Fruit fly (Drosophila melanogaster) whole organism, embryonic: Measurements from ENCODE around the gene PGRP-LA.
A peak's percentile ranks its signal among the peaks of the same experiment; 100 is the strongest.

Experiments
- Asciz ChIP-seq: fragments of 200-800 bp; sonication (Bioruptor generic); optimal IDR thresholded peaks from 2 replicates; lab custom pipeline; 2017; ENCODE audit warnings: missing biosample characterization, mild to moderate bottlenecking, missing genetic modification characterization, missing genetic modification reagents
- CG1024 ChIP-seq: fragments of 200-800 bp; sonication (Bioruptor generic); IDR thresholded peaks from 2 replicates; pipeline ENCODE4 v1.3.6; 2022; ENCODE audit warnings: missing biosample characterization, missing genetic modification characterization
- CG10274 ChIP-seq: fragments of 200-800 bp; sonication (Bioruptor generic); optimal IDR thresholded peaks from 3 replicates; lab custom pipeline; 2017; ENCODE audit warnings: missing biosample characterization, mild to moderate bottlenecking, missing genetic modification characterization
- CG12744 ChIP-seq: fragments of 200-800 bp; sonication (Bioruptor generic); optimal IDR thresholded peaks from 2 replicates; lab custom pipeline; 2016; ENCODE audit warnings: missing biosample characterization, missing genetic modification characterization
- CG13894 ChIP-seq: fragments of 200-800 bp; sonication (Bioruptor generic); optimal IDR thresholded peaks from 3 replicates; lab custom pipeline; 2018; ENCODE audit warnings: missing biosample characterization, mild to moderate bottlenecking, missing genetic modification characterization, moderate library complexity
- CG15479 ChIP-seq: fragments of 200-800 bp; sonication (Bioruptor generic); optimal IDR thresholded peaks from 3 replicates; lab custom pipeline; 2019; ENCODE audit warnings: missing biosample characterization, mild to moderate bottlenecking, missing genetic modification characterization, moderate library complexity
- CG15696 ChIP-seq: fragments of 200-800 bp; sonication (Bioruptor generic); optimal IDR thresholded peaks from 2 replicates; lab custom pipeline; 2019; ENCODE audit warnings: missing biosample characterization, mild to moderate bottlenecking, missing genetic modification characterization, moderate library complexity
- CG17328 ChIP-seq: fragments of 200-800 bp; sonication (Bioruptor generic); IDR thresholded peaks from 2 replicates; pipeline ENCODE4 v1.3.6; 2022; ENCODE audit warnings: missing biosample characterization, missing genetic modification characterization
- CG18599 ChIP-seq: fragments of 200-800 bp; sonication (Bioruptor generic); optimal IDR thresholded peaks from 3 replicates; lab custom pipeline; 2017; ENCODE audit warnings: missing biosample characterization, missing genetic modification characterization, mild to moderate bottlenecking, moderate library complexity, missing genetic modification reagents
- CG2712 ChIP-seq: fragments of 200-800 bp; optimal IDR thresholded peaks from 3 replicates; lab custom pipeline; 2019; ENCODE audit warnings: missing biosample characterization, mild to moderate bottlenecking, missing genetic modification characterization, moderate library complexity
- CG2875 ChIP-seq: fragments of 200-800 bp; sonication (Bioruptor generic); optimal IDR thresholded peaks from 2 replicates; lab custom pipeline; 2017; ENCODE audit warnings: missing biosample characterization, mild to moderate bottlenecking, missing genetic modification characterization, missing genetic modification reagents
- CG30431 ChIP-seq: fragments of 200-800 bp; sonication (Bioruptor generic); optimal IDR thresholded peaks from 2 replicates; lab custom pipeline; 2017; ENCODE audit warnings: missing biosample characterization, missing genetic modification characterization
- CG31365 ChIP-seq: fragments of 200-800 bp; sonication (Bioruptor generic); optimal IDR thresholded peaks from 2 replicates; lab custom pipeline; 2018; ENCODE audit warnings: missing biosample characterization, mild to moderate bottlenecking, missing genetic modification characterization
- CG4328 ChIP-seq: fragments of 200-800 bp; sonication (Bioruptor generic); optimal IDR thresholded peaks from 3 replicates; lab custom pipeline; 2017; ENCODE audit warnings: missing biosample characterization, missing genetic modification reagents, missing genetic modification characterization
- CG5180 ChIP-seq: fragments of 200-800 bp; sonication (Bioruptor generic); optimal IDR thresholded peaks from 3 replicates; lab custom pipeline; 2017; ENCODE audit warnings: missing biosample characterization, missing genetic modification characterization, mild to moderate bottlenecking, moderate library complexity, missing genetic modification reagents
- CG7271 ChIP-seq: fragments of 200-800 bp; sonication (Bioruptor generic); optimal IDR thresholded peaks from 2 replicates; lab custom pipeline; 2018; ENCODE audit warnings: missing biosample characterization, mild to moderate bottlenecking, missing genetic modification characterization, moderate library complexity
- CG7372 ChIP-seq: fragments of 200-800 bp; sonication (Bioruptor generic); IDR thresholded peaks from 2 replicates; pipeline ENCODE4 v1.3.6; 2022; ENCODE audit warnings: missing biosample characterization, missing genetic modification characterization
- CG7556 ChIP-seq: fragments of 200-800 bp; sonication (Bioruptor generic); optimal IDR thresholded peaks from 2 replicates; lab custom pipeline; 2017; ENCODE audit warnings: missing biosample characterization, mild to moderate bottlenecking, missing genetic modification characterization
- CG8924 ChIP-seq: fragments of 200-800 bp; optimal IDR thresholded peaks from 3 replicates; lab custom pipeline; 2019; ENCODE audit warnings: missing biosample characterization, mild to moderate bottlenecking, missing genetic modification characterization, moderate library complexity
- CG9932 ChIP-seq: fragments of 200-800 bp; sonication (Bioruptor generic); IDR thresholded peaks from 2 replicates; pipeline ENCODE4 v1.3.6; 2022; ENCODE audit warnings: missing biosample characterization, missing genetic modification characterization
- Fer1 ChIP-seq: fragments of 200-800 bp; sonication (Bioruptor generic); optimal IDR thresholded peaks from 2 replicates; lab custom pipeline; 2017; ENCODE audit warnings: missing biosample characterization, mild to moderate bottlenecking, missing genetic modification characterization
- Hsf ChIP-seq: fragments of 200-800 bp; sonication (Bioruptor generic); optimal IDR thresholded peaks from 3 replicates; lab custom pipeline; 2016; ENCODE audit warnings: missing biosample characterization, missing genetic modification characterization
- Lhr ChIP-seq: fragments of 200-800 bp; sonication (Bioruptor generic); optimal IDR thresholded peaks from 3 replicates; lab custom pipeline; 2017; ENCODE audit warnings: mild to moderate bottlenecking, missing biosample characterization, missing genetic modification reagents, missing genetic modification characterization
- Lim3 ChIP-seq: fragments of 200-800 bp; sonication (Bioruptor generic); IDR thresholded peaks from 2 replicates; pipeline ENCODE4 v1.3.6; 2022; ENCODE audit warnings: missing biosample characterization, missing genetic modification characterization
- Med ChIP-seq: fragments of 200-800 bp; sonication (Bioruptor generic); peaks from one replicate; lab custom pipeline; 2016; ENCODE audit warnings: missing biosample characterization, missing genetic modification characterization, mild to moderate bottlenecking, inconsistent platforms, moderate library complexity
- NFAT ChIP-seq: fragments of 200-800 bp; sonication (Bioruptor generic); IDR thresholded peaks from 2 replicates; pipeline ENCODE4 v1.3.6; 2022; ENCODE audit warnings: missing biosample characterization, missing genetic modification characterization
- Nf-YA ChIP-seq: fragments of 200-800 bp; sonication (Bioruptor generic); IDR thresholded peaks from 2 replicates; pipeline ENCODE4 v1.3.6; 2022; ENCODE audit warnings: missing biosample characterization, missing genetic modification characterization
- NfI ChIP-seq: fragments of 200-800 bp; sonication (Bioruptor generic); optimal IDR thresholded peaks from 3 replicates; lab custom pipeline; 2018; ENCODE audit warnings: missing biosample characterization, mild to moderate bottlenecking, missing genetic modification characterization, moderate library complexity
- Ravus ChIP-seq: fragments of 200-800 bp; sonication (Bioruptor generic); IDR thresholded peaks from 2 replicates; pipeline ENCODE4 v1.3.6; 2022; ENCODE audit warnings: missing biosample characterization, missing genetic modification characterization
- Sin3A ChIP-seq: fragments of >200 bp; optimal IDR thresholded peaks from 2 replicates; lab custom pipeline; 2018
- ab ChIP-seq: fragments of 200-800 bp; sonication (Bioruptor generic); optimal IDR thresholded peaks from 2 replicates; lab custom pipeline; 2016; ENCODE audit warnings: missing biosample characterization, missing genetic modification characterization
- abd-A ChIP-seq: fragments of 200-800 bp; sonication (Bioruptor generic); optimal IDR thresholded peaks from 3 replicates; lab custom pipeline; 2019; ENCODE audit warnings: missing biosample characterization, mild to moderate bottlenecking, missing genetic modification characterization, moderate library complexity
- ase ChIP-seq: fragments of 200-800 bp; sonication (Bioruptor generic); IDR thresholded peaks from 3 replicates; pipeline ENCODE4 v1.3.6; 2022; ENCODE audit warnings: missing biosample characterization, missing genetic modification characterization
- caup ChIP-seq: fragments of 200-800 bp; sonication (Bioruptor generic); optimal IDR thresholded peaks from 3 replicates; lab custom pipeline; 2017; ENCODE audit warnings: missing biosample characterization, mild to moderate bottlenecking, missing genetic modification characterization, moderate library complexity; ENCODE audit not compliant: severe bottlenecking
- dati ChIP-seq: fragments of 200-800 bp; sonication (Bioruptor generic); IDR thresholded peaks from 2 replicates; pipeline ENCODE4 v1.3.6; 2022; ENCODE audit warnings: missing biosample characterization, missing genetic modification characterization
- dimm ChIP-seq: fragments of 200-800 bp; sonication (Bioruptor generic); IDR thresholded peaks from 2 replicates; pipeline ENCODE4 v1.3.6; 2022; ENCODE audit warnings: missing biosample characterization, missing genetic modification characterization
- gcm2 ChIP-seq: fragments of 200-800 bp; sonication (Bioruptor generic); optimal IDR thresholded peaks from 2 replicates; lab custom pipeline; 2016; ENCODE audit warnings: missing biosample characterization, missing genetic modification characterization
- ham ChIP-seq: fragments of 200-800 bp; sonication (Bioruptor generic); IDR thresholded peaks from 2 replicates; pipeline ENCODE4 v1.3.6; 2022; ENCODE audit warnings: missing biosample characterization, missing genetic modification characterization
- insv ChIP-seq, 2 experiments: fragments of 200-800 bp; sonication (Bioruptor generic); optimal IDR thresholded peaks; 3 replicates each; lab custom pipeline; 2016 to 2018; ENCODE audit warnings: missing biosample characterization in 2 of 2, missing genetic modification characterization in 2 of 2
- klu ChIP-seq: fragments of 200-800 bp; sonication (Bioruptor generic); IDR thresholded peaks from 2 replicates; pipeline ENCODE4 v1.3.6; 2022; ENCODE audit warnings: missing biosample characterization, missing genetic modification characterization
- mirr ChIP-seq: fragments of 200-800 bp; sonication (Bioruptor generic); optimal IDR thresholded peaks from 3 replicates; lab custom pipeline; 2018; ENCODE audit warnings: missing biosample characterization, mild to moderate bottlenecking, missing genetic modification characterization
- pb ChIP-seq: fragments of 200-800 bp; sonication (Bioruptor generic); optimal IDR thresholded peaks from 3 replicates; lab custom pipeline; 2016; ENCODE audit warnings: missing biosample characterization, missing genetic modification characterization
- pita ChIP-seq: fragments of 200-800 bp; sonication (Bioruptor generic); optimal IDR thresholded peaks from 2 replicates; lab custom pipeline; 2017; ENCODE audit warnings: missing biosample characterization, mild to moderate bottlenecking, missing genetic modification characterization
- prd ChIP-seq, 3 experiments: fragments of >200 bp in 2 of 3; fragments of 200-800 bp in 1 of 3; sonication (Bioruptor generic) in 1 of 3; optimal IDR thresholded peaks in 2 of 3; IDR thresholded peaks in 1 of 3; 2 replicates in 2 of 3; 3 replicates in 1 of 3; pipeline versions ENCODE4 v1.3.6 to Lab custom; 2017 to 2022; ENCODE audit warnings: missing biosample characterization in 1 of 3, missing genetic modification characterization in 1 of 3
- repo ChIP-seq: fragments of 200-800 bp; sonication (Bioruptor generic); optimal IDR thresholded peaks from 2 replicates; lab custom pipeline; 2016; ENCODE audit warnings: missing biosample characterization, missing genetic modification characterization
- sna ChIP-seq: fragments of 200-800 bp; sonication (Bioruptor generic); IDR thresholded peaks from 2 replicates; pipeline ENCODE4 v1.3.6; 2022; ENCODE audit warnings: missing biosample characterization, missing genetic modification characterization; ENCODE audit not compliant: partially characterized antibody
- sqz ChIP-seq: fragments of 200-800 bp; sonication (Bioruptor generic); optimal IDR thresholded peaks from 3 replicates; lab custom pipeline; 2018; ENCODE audit warnings: missing biosample characterization, mild to moderate bottlenecking, missing genetic modification characterization
- unpg ChIP-seq: fragments of 200-800 bp; sonication (Bioruptor generic); optimal IDR thresholded peaks from 3 replicates; lab custom pipeline; 2018; ENCODE audit warnings: missing biosample characterization, mild to moderate bottlenecking, missing genetic modification characterization, moderate library complexity

The PGRP-LA gene

dm6 chr3L:9383345-9384075 is 49.4 kb downstream of the PGRP-LA start, which contains the start of gene Hsp27 (continued):
- TF ChIP-seq caup (GFP tag; lab: Kevin White, UChicago) (peak; percentile 95), CG2712 (tag; lab: Kevin White, UChicago) (peak; percentile 99), ab (peak; percentile 75), CG7271 (tag; lab: Kevin White, UChicago) (peak; percentile 90), CG13894 (peak; percentile 93), Lim3 (peak; percentile 95), repo (peak; percentile 89), mirr (peak; percentile 81), ham (GFP tag; lab: Robert Waterston, UW) (peak; percentile 86), Ravus (GFP tag; lab: Robert Waterston, UW) (peak; percentile 95), dati (GFP tag; lab: Robert Waterston, UW) (peak; percentile 96), CG17328 (peak; percentile 98), sqz (GFP tag; lab: Kevin White, UChicago) (peak; percentile 93), CG2875 (peak; percentile 99), unpg (GFP tag; lab: Kevin White, UChicago) (peak; percentile 99), CG12744 (GFP tag; lab: Kevin White, UChicago) (peak; percentile 79), NFAT (peak; percentile 97), Med (GFP tag; lab: Kevin White, UChicago) (peak; percentile 98), Nf-YA (GFP tag; lab: Robert Waterston, UW) (peak; percentile 97), CG9932 (GFP tag; lab: Robert Waterston, UW) (peak; percentile 96), Hsf (GFP tag; lab: Kevin White, UChicago) (peak; percentile 97), insv (GFP tag; optimal IDR thresholded peaks at IDR 0.05; lab: Kevin White, UChicago) (peak in 1 of 2 experiments; percentile 27), gcm2 (peak; percentile 92), abd-A (peak; percentile 64), CG8924 (peak; percentile 98), pita (no peak), Fer1 (GFP tag; lab: Kevin White, UChicago) (peak; percentile 97), sna (GFP tag; lab: Robert Waterston, UW) (no peak), CG15479 (GFP tag; lab: Kevin White, UChicago) (no peak), ase (GFP tag; lab: Robert Waterston, UW) (peak; percentile 98), CG15696 (tag; lab: Kevin White, UChicago) (peak; percentile 79), dimm (GFP tag; lab: Robert Waterston, UW) (peak; percentile 91), Sin3A (lab: Kevin White, UChicago) (no peak), CG5180 (peak; percentile 87), CG7372 (peak; percentile 97), klu (GFP tag; lab: Robert Waterston, UW) (peak; percentile 96), NfI (GFP tag; lab: Kevin White, UChicago) (peak; percentile 97), CG10274 (GFP tag; lab: Kevin White, UChicago) (peak; percentile 90), pb (GFP tag; lab: Kevin White, UChicago) (peak; percentile 91), CG18599 (GFP tag; lab: Kevin White, UChicago) (peak; percentile 98), Asciz (GFP tag; lab: Kevin White, UChicago) (peak; percentile 98), CG31365 (tag; lab: Kevin White, UChicago) (peak; percentile 89), CG4328 (peak; percentile 84), CG1024 (GFP tag; lab: Robert Waterston, UW) (peak; percentile 94), CG7556 (GFP tag; lab: Kevin White, UChicago) (peak; percentile 98), Lhr (GFP tag; lab: Kevin White, UChicago) (peak; percentile 93), CG30431 (peak; percentile 98), prd (optimal IDR thresholded peaks at IDR 0.05; lab: Kevin White, UChicago) (no peak), prd (GFP tag; IDR thresholded peaks at IDR 0.05; lab: Robert Waterston, UW) (peak; percentile 99)
